Worm (Caenorhabditis elegans): ENCODE results near the gene Y54G11A.4.

- no peak for TF ChIP-seq tra-4 (tag; optimal IDR thresholded peaks at IDR 0.05)
- TF ChIP-seq ama-1 (optimal IDR thresholded peaks at IDR 0.05), result no peak
- no peak for TF ChIP-seq hmg-4 (GFP tag; optimal IDR thresholded peaks at IDR 0.05)
- TF ChIP-seq tbx-37 (GFP tag; conservative IDR thresholded peaks at IDR 0.05), result no peak
- no peak for TF ChIP-seq ceh-13 (GFP tag; optimal IDR thresholded peaks at IDR 0.05)
- TF ChIP-seq scrt-1 (GFP tag; IDR thresholded peaks at IDR 0.05), result no peak
- no peak for TF ChIP-seq hnd-1 (tag; optimal IDR thresholded peaks at IDR 0.05)
- TF ChIP-seq pes-1 (GFP tag; IDR thresholded peaks at IDR 0.05), result no peak
- no peak for TF ChIP-seq ceh-36 (tag; optimal IDR thresholded peaks at IDR 0.05)
- TF ChIP-seq B0310.2 (tag; optimal IDR thresholded peaks at IDR 0.05), result no peak
- TF ChIP-seq ets-7 (tag; optimal IDR thresholded peaks at IDR 0.05), result no peak
Observed at ce11 chrII:14310729-14311388, 18.2 kb downstream of the Y54G11A.4 start, which contains the start of gene ctl-3.
